Fruit fly (Drosophila melanogaster): ENCODE results near the gene CG31697.

CG31697 gene

dm6 chr2L:19492934-19493686, 42.1 kb upstream of the CG31697 start, which contains the start of the genes swm and Ctu2 (continued):
- TF ChIP-seq grau (tag; optimal IDR thresholded peaks at IDR 0.05) (peak; percentile 83), CG3838 (GFP tag; optimal IDR thresholded peaks at IDR 0.05) (no peak), CG10959 (GFP tag; IDR thresholded peaks at IDR 0.05) (no peak), ind (GFP tag; optimal IDR thresholded peaks at IDR 0.05) (peak; percentile 68), psq (GFP tag; optimal IDR thresholded peaks at IDR 0.05) (no peak), Meics (GFP tag; optimal IDR thresholded peaks at IDR 0.05) (no peak), CrebB (tag; optimal IDR thresholded peaks at IDR 0.05) (peak; percentile 9), Eip74EF (GFP tag; optimal IDR thresholded peaks at IDR 0.05) (no peak), CG6683 (GFP tag; optimal IDR thresholded peaks at IDR 0.05) (peak; percentile 12), fd3F (GFP tag; optimal IDR thresholded peaks at IDR 0.05) (peak; percentile 72), sr (GFP tag; IDR thresholded peaks at IDR 0.05) (no peak), Hand (GFP tag; optimal IDR thresholded peaks at IDR 0.05) (peak; percentile 52), CG3407 (GFP tag; optimal IDR thresholded peaks at IDR 0.05) (peak; percentile 54), lilli (GFP tag; optimal IDR thresholded peaks at IDR 0.05) (peak; percentile 28), dan (GFP tag; IDR thresholded peaks at IDR 0.05) (no peak), CG7271 (tag; optimal IDR thresholded peaks at IDR 0.05) (no peak), CG32532 (GFP tag; IDR thresholded peaks at IDR 0.05) (peak; percentile 70), CG34376 (GFP tag; optimal IDR thresholded peaks at IDR 0.05) (peak; percentile 19), CG12155 (GFP tag; optimal IDR thresholded peaks at IDR 0.05) (peak; percentile 60), B-H2 (GFP tag; optimal IDR thresholded peaks at IDR 0.05) (peak; percentile 88), CG14710 (tag; optimal IDR thresholded peaks at IDR 0.05) (peak; percentile 82), Dad (GFP tag; optimal IDR thresholded peaks at IDR 0.05) (no peak), gro (GFP tag; optimal IDR thresholded peaks at IDR 0.05) (no peak), ci (GFP tag; IDR thresholded peaks at IDR 0.05) (0 out of 3 replicates have a peak, but pooled peaks have one; percentile 10), CG2199 (GFP tag; IDR thresholded peaks at IDR 0.05) (no peak), CG14050 (GFP tag; IDR thresholded peaks at IDR 0.05) (0 out of 3 replicates have a peak, but pooled peaks have one; percentile 24), CG17612 (GFP tag; IDR thresholded peaks at IDR 0.05) (no peak), slp2 (GFP tag; optimal IDR thresholded peaks at IDR 0.05) (no peak), CG30020 (tag; optimal IDR thresholded peaks at IDR 0.05) (peak; percentile 83), ham (GFP tag; IDR thresholded peaks at IDR 0.05) (no peak), nerfin-1 (tag; optimal IDR thresholded peaks at IDR 0.05) (peak; percentile 72), crol (GFP tag; IDR thresholded peaks at IDR 0.05) (no peak), HLH54F (GFP tag; optimal IDR thresholded peaks at IDR 0.05) (peak; percentile 0), CG10431 (GFP tag; optimal IDR thresholded peaks at IDR 0.05) (no peak), ap (GFP tag; IDR thresholded peaks at IDR 0.05) (no peak), cwo (GFP tag; optimal IDR thresholded peaks at IDR 0.05) (peak; percentile 43), CG10321 (GFP tag; IDR thresholded peaks at IDR 0.05) (no peak), twi (tag; optimal IDR thresholded peaks at IDR 0.05) (peak; percentile 74), Hr78 (GFP tag; optimal IDR thresholded peaks at IDR 0.05) (no peak), dysf (GFP tag; IDR thresholded peaks at IDR 0.05) (peak; percentile 61; the same call in 2 of the 3 replicates), PHDP (tag; optimal IDR thresholded peaks at IDR 0.05) (peak; percentile 75), fd102C (GFP tag; optimal IDR thresholded peaks at IDR 0.05) (no peak), Bdp1 (GFP tag; optimal IDR thresholded peaks at IDR 0.05) (no peak), scrt (GFP tag; optimal IDR thresholded peaks at IDR 0.05) (no peak), CG14965 (GFP tag; optimal IDR thresholded peaks at IDR 0.05; ENCODE audit: borderline replicate concordance) (no peak), CG12942 (GFP tag; optimal IDR thresholded peaks at IDR 0.05) (peak; percentile 31), hbn (GFP tag; IDR thresholded peaks at IDR 0.05; ENCODE audit: partially characterized antibody) (peak; percentile 66), CG8944 (GFP tag; optimal IDR thresholded peaks at IDR 0.05) (no peak), pnt (GFP tag; optimal IDR thresholded peaks at IDR 0.05) (no peak), sens (GFP tag) (peak; percentile 66)

All from whole organism, embryonic.